Worm (Caenorhabditis elegans): ENCODE results near the gene zip-11.

zip-11 gene

ce11 chrIV:3311243-3311642 lies at the start of gene zip-11:
Gene zip-11, plus strand, starts transcription at chrIV:3311276.
- no peak for TF ChIP-seq unc-62 (GFP tag; optimal IDR thresholded peaks at IDR 0.05)

DNA sequence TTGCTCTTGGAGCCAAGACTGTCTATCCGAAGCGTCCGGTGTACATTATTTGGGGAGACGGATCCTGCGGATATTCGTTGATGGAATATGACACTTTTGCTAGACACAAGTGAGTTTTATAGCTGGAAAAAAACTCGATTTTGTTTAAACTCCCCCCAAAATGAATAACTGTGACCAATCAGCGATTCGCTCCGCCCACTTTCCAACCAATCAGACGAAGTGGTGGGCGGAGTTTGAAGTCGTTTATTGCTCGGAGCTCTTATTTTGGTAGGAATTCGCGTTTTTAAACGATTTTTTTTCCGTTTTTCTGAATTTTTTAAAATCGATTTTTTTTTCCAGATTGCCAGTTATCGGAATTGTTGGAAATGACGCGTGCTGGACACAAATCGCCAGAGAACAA lies 49.3 kb upstream of the zip-11 start:
- TF ChIP-seq unc-62 (GFP tag; optimal IDR thresholded peaks at IDR 0.05), result no peak

ce11 chrIV:3265657-3266056 lies 45.4 kb upstream of the zip-11 start, which contains the start of gene T26C12.2:
Gene T26C12.2, minus strand, starts transcription at chrIV:3265757.
- no peak for TF ChIP-seq unc-62 (GFP tag; optimal IDR thresholded peaks at IDR 0.05)

DNA sequence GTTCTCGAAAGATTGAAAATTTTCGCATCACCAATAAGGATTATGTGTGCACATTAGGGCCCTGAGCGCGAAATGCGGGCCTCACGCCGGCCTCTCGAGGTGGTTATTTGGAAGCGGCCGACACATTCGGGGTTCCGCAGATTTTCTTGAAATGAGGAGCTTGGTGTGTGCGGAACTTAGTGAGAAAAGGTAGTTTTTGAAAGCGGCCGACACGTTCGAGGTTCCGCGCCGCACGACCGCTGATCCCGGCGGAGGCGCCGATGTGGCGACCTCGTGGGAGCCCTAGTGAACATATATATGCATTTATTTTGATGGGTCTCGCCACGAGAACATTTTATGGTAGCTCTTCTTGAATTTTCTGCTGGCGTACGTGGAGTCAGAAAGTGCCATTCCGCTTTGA lies 44.2 kb upstream of the zip-11 start:
- TF ChIP-seq unc-62 (GFP tag; optimal IDR thresholded peaks at IDR 0.05), result no peak

DNA sequence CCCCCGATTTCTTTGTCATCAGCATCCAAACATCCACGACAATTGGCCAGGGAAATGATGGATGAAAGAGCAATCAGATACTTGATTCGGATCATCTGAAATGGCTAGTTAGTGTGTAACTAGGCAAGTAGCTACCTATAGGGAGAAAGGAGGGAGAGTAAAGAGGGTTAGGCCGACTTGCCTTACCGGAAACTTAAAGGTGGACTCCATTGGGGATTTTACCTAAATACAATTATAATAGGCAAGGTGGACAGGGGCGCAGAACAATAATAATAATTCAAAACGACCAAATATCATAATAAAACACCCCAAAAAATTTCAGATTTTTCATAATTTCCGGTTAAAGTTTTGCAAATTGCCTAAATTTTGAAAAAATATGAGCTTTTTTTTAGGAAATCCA lies 43.5 kb upstream of the zip-11 start, which contains the start of gene clec-173:
Gene clec-173 (minus strand): TSS at position 101 of the 400 bp plus-strand sequence.
- no peak for TF ChIP-seq unc-62 (GFP tag; optimal IDR thresholded peaks at IDR 0.05)

ce11 chrIV:3271342-3271741 lies 39.7 kb upstream of the zip-11 start:
- no peak for TF ChIP-seq unc-62 (GFP tag; optimal IDR thresholded peaks at IDR 0.05)

DNA sequence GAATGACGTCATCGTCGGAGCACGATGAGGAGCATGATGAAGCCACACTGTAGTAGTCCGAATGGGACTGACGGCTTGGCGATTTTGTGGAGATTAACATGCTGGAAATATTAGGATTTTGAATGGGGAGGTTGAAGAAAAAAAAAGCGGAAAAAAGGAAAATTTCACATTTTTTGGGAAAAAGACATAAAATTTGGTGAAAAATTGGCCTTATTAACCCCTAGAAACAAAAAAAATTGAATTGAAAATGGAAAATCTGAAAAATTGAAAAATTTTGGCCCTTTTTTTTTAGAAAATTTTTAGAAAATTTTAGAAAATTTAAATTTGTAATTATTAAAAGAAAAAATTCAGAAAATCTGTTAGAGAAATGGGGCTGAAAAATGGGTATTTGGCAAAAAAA lies 37.8 kb upstream of the zip-11 start, which contains the start of gene T26C12.3:
Gene T26C12.3 (minus strand): TSS at position 101 of the 400 bp plus-strand sequence.
- TF ChIP-seq unc-62 (GFP tag; optimal IDR thresholded peaks at IDR 0.05), result no peak

DNA sequence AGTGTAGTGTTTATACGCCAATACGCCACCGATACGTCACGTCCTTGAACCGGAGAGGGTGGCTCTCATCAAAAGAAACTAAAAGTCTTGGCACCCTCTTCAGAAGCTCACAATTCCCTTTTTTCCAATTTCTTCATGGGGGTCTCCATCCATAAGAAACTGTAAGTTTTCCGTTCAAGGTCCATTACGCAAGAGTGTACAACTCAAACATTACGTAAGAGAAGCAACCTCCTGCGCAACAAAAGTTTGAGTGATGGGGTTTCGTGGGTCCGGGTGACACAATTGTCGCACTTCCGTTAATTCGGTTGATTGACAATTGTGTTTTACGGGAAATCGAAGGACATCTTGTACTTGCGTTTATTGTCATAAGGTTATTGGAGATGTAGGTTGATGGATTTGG lies 32.3 kb upstream of the zip-11 start:
- TF ChIP-seq unc-62 (GFP tag; optimal IDR thresholded peaks at IDR 0.05), result no peak

DNA sequence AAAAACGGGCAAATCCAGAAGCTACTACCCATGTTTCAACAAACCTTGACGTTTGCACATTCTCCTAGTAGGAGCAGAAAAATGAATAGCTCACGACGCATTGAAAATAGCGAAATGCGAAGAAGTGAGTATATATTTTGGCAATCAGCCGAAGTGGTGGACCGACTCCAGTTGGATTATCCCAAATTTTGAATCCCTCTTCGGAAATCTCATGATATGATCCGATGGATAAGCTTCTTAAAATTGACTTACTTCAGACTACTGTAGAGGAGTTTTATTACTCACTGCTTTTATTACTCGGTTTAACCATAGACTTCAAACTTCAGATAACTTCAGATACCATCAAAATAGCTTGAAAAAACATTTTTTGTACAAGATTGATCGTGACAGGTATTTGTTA lies 21.8 kb upstream of the zip-11 start, which contains the start of gene gcy-23:
Gene gcy-23 (minus strand): TSS at position 101 of the 400 bp plus-strand sequence.
- TF ChIP-seq unc-62 (GFP tag; optimal IDR thresholded peaks at IDR 0.05), result no peak

DNA sequence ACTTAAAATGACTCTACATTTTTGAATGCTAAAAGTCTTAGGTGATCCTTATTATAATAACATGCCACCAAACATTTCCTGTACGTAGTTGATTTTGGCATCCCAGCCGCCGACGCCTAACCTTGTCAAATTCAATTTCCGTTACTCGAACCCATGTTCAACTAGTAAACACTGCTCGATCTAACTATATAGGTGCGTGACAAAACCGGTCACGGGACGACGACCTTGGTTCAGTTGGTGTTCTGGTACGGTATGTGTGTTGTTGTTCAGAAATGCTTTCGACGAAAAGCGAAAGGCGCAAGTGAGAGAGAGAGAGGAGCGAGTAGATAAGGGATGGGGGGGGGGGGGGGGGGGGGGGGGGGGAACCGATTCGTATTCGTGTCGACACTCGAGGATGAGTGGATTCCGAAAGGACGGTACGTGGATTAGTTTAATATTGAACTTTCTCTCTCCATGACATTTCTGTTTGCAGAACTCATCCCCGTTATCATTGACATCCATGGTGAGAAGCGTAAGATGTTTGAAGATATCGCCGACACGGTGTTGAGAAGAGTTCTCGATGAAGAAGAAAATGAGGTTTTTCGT lies 19.0 kb upstream of the zip-11 start, which contains the start of gene W08E12.8:
Gene W08E12.8 (plus strand): TSS at position 395 of the 585 bp plus-strand sequence.
- no peak for TF ChIP-seq unc-62 (GFP tag; optimal IDR thresholded peaks at IDR 0.05)

DNA sequence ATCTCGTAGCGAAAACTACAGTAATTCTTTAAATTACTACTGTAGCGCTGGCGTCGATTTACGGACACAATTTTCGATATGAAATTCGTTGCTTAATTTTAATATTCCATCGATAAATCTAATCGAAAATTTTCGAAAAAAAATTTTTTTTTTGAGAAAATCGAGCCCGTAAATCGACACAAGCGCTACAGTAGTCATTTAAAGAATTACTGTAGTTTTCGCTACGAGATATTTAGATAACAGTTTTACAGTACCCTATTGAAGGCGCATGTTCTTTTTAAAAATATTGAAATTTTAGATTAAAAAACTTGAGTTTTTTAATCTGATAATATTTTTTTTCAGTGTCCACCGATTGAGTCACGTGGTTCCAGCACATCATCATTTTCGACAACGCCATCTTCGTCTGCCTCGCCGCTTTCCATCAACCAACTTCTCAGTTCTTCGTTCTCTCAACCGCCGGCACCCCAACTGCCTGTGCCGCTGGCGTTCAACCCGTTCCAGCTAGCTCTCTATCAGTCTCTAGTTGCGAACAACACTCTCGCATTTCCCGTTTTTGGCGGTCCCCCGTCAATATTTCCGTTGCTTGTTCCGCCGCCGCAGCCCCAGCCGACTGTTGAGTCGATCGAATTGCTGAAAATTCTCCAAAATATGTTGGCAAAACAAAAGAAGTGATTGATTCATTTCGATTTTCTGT lies 17.1 kb upstream of the zip-11 start:
- TF ChIP-seq unc-62 (GFP tag; optimal IDR thresholded peaks at IDR 0.05), result no peak

- TF ChIP-seq unc-62 (GFP tag; optimal IDR thresholded peaks at IDR 0.05), result no peak
These were observed 16.4 kb upstream of the zip-11 start, which contains the start of gene W08E12.7 for ce11 chrIV:3294553-3295185. Gene W08E12.7, plus strand, starts transcription at chrIV:3295135.

DNA sequence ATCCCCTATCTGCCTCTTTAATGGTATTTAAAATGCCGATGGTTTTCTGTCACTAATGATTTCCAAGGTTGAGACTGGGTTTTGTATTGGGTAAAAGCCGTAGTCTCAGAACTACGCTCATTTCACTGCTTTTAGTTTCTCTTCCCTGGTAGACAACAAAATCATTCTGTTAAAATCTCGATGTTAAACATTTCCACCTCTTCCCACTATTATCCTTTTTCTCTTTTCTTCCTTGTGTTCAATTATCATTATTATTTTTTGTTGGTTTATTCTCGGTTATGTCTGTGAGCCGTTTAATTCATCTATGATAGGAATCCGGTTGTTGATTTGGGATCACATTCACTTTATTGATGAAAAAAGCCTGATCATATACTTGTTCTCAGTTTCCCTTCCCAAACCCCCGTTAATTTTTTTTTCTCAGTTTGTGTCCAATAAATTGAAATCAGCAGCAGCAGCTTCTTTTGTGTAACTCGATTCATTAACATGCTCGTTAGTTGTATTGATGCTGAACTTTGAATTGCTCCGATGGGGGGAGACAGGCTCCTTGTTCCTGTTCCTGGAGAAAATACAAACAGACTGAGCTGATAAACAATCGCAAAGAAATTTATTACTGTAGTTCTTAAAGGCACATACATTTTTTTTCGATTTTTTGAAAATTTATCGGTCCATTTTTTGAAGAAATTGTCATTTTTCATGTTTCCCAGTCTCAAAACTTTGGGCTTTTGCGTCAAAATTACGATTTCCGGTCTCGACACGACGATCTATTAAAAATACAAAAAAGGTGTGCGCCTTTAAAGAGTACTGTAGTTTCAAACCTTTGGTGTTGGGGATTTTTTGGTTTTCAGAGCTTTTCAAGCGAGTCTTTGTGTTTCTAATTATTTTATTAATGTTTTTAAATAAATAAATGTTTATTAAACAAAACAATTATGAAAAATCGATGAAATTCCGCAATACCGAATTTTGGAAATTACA lies 14.2 kb upstream of the zip-11 start:
- TF ChIP-seq unc-62 (GFP tag; optimal IDR thresholded peaks at IDR 0.05), result no peak

DNA sequence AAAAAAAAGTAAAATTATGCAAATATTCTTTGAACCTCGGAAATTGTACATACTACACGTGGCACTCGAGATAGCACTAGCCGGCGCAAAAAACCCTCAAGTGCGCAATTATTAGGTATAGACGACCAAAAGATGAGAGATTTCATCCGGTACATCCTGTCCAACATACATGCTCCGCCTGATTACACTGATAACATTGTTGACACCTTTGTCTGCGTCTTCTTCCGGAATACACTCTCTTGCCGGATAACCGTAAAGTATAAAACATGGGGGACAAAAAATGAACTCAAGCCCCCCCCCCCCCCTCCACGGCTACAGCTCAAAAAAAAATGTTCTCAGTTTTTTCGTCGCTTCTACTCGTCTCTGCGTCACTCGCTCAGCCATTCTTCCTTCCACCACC lies 12.8 kb upstream of the zip-11 start, which contains the start of gene W08E12.6:
Gene W08E12.6 (plus strand): TSS at position 301 of the 400 bp plus-strand sequence.
- TF ChIP-seq unc-62 (GFP tag; optimal IDR thresholded peaks at IDR 0.05), result no peak

- TF ChIP-seq unc-62 (GFP tag; optimal IDR thresholded peaks at IDR 0.05), result no peak
These were observed 11.8 kb upstream of the zip-11 start for ce11 chrIV:3299229-3299628.

All from whole organism, dauer.